Fruit fly (Drosophila melanogaster) whole organism, embryonic: Measurements from ENCODE around the gene CG42296.

Source experiments
- CrebB ChIP-seq: fragments of 200-800 bp; sonication (Bioruptor generic); optimal IDR thresholded peaks from 3 replicates; lab custom pipeline; 2018; ENCODE audit warnings: missing biosample characterization, mild to moderate bottlenecking, missing genetic modification characterization
- gcm2 ChIP-seq: fragments of 200-800 bp; sonication (Bioruptor generic); optimal IDR thresholded peaks from 2 replicates; lab custom pipeline; 2016; ENCODE audit warnings: missing biosample characterization, missing genetic modification characterization

DNA sequence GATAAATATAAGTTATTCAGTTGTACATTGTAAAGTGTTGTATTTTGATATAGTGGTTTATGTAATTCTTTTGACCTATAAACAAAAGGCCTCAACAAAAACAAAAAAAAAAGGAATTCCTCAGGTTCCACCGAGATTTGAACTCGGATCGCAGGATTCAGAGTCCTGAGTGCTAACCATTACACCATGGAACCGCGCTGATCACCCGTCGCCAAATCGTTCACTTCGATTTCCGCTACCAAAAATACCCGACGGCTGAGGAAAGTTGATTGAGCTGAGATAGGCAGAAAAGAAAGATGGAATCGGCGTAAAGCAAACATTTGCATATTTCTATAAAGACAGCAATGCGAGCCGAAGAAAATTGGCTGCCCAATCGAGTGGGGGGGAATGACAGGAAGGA, 22.8 kb downstream of the CG42296 start:
- no peak for TF ChIP-seq CrebB
- no peak for TF ChIP-seq gcm2 (GFP tag; lab: Kevin White, UChicago)
